Fruit fly (Drosophila melanogaster): ENCODE measurements around the gene CG8677.

The CG8677 gene

DNA sequence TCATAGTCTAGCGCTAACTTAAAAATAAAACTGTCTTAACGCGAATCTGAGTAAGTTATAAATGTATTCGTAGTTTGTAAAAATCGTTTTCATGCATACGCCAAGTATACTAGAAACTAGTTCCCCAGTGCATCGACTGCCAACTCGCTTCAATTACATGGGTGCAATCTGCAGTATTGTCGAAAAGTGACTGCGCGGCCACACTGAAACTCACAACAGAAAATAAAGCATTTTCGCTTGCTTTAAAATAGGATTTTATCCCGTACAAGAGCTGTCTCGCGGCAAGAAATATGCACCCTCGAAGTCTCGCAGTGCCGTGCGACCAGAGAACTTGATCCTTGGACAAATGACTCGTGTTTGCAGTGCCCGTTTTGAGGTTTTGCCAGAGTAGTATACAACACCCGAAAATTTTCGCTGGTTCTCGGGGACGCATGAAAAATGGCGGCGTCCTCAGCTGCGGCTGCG lies at the start of gene CG8677:
CG8677 (plus strand) TSS at position 199 of the 465 bp plus-strand sequence.
- TF ChIP-seq psq (optimal IDR thresholded peaks at IDR 0.05) (no peak), ttk (optimal IDR thresholded peaks at IDR 0.05) (no peak), insv (optimal IDR thresholded peaks at IDR 0.05) (no peak), h (optimal IDR thresholded peaks at IDR 0.05) (no peak), Sin3A (optimal IDR thresholded peaks at IDR 0.05) (no peak), Myc (optimal IDR thresholded peaks at IDR 0.05) (no peak)

DNA sequence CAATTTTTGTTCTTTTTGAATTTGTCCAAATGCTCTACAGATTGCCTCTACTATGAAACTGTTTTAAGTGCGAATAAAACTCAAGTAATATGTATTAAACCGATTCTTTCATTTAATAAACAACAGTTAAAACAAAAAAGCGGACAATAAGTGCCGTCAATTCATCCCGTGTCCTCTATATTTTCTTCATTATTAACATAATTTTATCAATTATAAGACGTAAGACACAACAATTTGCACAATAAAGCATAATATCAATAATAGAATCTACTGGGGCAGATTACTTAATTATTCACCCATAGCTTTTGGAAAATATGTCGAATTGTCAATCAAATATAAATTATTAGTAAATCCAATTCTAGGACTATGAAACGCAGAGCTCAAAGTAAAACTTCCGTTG lies 48.2 kb upstream of the CG8677 start, which contains the start of gene CG31627:
CG31627 (plus strand) TSS at position 301 of the 400 bp plus-strand sequence.
- TF ChIP-seq h (optimal IDR thresholded peaks at IDR 0.05) (no peak), Myc (optimal IDR thresholded peaks at IDR 0.05) (no peak), psq (optimal IDR thresholded peaks at IDR 0.05) (no peak), insv (optimal IDR thresholded peaks at IDR 0.05) (no peak), ttk (optimal IDR thresholded peaks at IDR 0.05) (no peak), Sin3A (optimal IDR thresholded peaks at IDR 0.05) (no peak)

dm6 chr2L:21178436-21179216 lies 42.5 kb upstream of the CG8677 start:
- TF ChIP-seq Myc (optimal IDR thresholded peaks at IDR 0.05) (no peak), insv (optimal IDR thresholded peaks at IDR 0.05) (no peak), Sin3A (optimal IDR thresholded peaks at IDR 0.05) (no peak), psq (optimal IDR thresholded peaks at IDR 0.05) (no peak), h (optimal IDR thresholded peaks at IDR 0.05) (no peak), ttk (optimal IDR thresholded peaks at IDR 0.05) (no peak)

- TF ChIP-seq psq (optimal IDR thresholded peaks at IDR 0.05) = no peak
- no peak for TF ChIP-seq Myc (optimal IDR thresholded peaks at IDR 0.05)
- no peak for TF ChIP-seq Sin3A (optimal IDR thresholded peaks at IDR 0.05)
- TF ChIP-seq insv (optimal IDR thresholded peaks at IDR 0.05) = no peak
- TF ChIP-seq ttk (optimal IDR thresholded peaks at IDR 0.05) = no peak
- no peak for TF ChIP-seq h (optimal IDR thresholded peaks at IDR 0.05)
These were observed 41.9 kb upstream of the CG8677 start for dm6 chr2L:21179217-21179520.

- no peak for TF ChIP-seq Sin3A (optimal IDR thresholded peaks at IDR 0.05)
- no peak for TF ChIP-seq h (optimal IDR thresholded peaks at IDR 0.05)
- TF ChIP-seq Myc (optimal IDR thresholded peaks at IDR 0.05) = no peak
- TF ChIP-seq insv (optimal IDR thresholded peaks at IDR 0.05) = no peak
- no peak for TF ChIP-seq psq (optimal IDR thresholded peaks at IDR 0.05)
- no peak for TF ChIP-seq ttk (optimal IDR thresholded peaks at IDR 0.05)
These were observed 41.5 kb upstream of the CG8677 start, which contains the start of the genes bur and Mcm10 for dm6 chr2L:21179615-21180031. TSS of gene bur (minus strand) at chr2L:21179683. TSS of gene Mcm10 (plus strand) at chr2L:21179933.

DNA sequence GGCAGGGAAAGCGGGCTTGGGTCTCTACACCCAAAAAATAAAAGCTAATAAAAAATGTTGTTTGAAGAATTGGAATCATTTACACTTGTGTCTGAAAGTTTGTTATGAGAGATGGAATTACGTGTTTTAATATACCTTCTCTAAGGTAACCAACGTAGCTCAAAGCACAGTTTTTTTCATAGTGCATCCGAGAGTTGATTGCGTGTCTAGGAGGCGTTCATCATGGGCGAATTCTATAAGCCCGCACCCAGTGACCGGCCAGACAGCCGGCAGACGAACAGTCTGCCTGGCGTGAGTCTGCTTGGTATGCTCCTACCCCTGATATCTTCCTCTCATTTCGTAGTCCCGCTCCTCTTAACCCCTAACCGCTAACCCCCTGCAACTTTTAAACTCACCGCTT lies 33.4 kb upstream of the CG8677 start:
- TF ChIP-seq ttk (optimal IDR thresholded peaks at IDR 0.05) (no peak), h (optimal IDR thresholded peaks at IDR 0.05) (no peak), Myc (optimal IDR thresholded peaks at IDR 0.05) (no peak), insv (optimal IDR thresholded peaks at IDR 0.05) (no peak), Sin3A (optimal IDR thresholded peaks at IDR 0.05) (no peak), psq (optimal IDR thresholded peaks at IDR 0.05) (no peak)

DNA sequence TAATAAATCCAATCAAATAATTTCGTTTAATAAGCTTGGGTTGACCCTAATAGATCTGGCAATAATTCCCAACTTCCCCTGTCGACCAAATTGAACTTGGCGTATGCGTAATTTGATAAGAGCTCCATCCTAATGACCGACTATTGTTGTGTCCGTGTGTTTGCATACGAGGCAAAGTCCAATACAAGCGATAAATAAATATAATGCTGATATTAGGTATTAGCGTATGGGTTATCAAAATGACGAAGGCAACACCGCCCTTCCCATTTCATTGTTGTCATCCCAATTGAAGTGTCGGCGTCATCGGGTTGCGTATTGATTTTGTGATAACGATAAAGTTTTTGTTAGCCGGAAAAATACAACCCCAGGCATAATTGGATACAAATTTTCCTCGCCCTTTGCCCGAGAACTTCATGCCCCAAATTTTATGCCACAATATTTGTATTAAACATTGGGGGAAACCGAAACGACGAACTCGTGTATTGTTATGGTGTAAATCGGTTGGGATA lies 31.8 kb upstream of the CG8677 start:
- TF ChIP-seq Myc (optimal IDR thresholded peaks at IDR 0.05) (no peak), h (optimal IDR thresholded peaks at IDR 0.05) (no peak), ttk (optimal IDR thresholded peaks at IDR 0.05) (no peak), psq (optimal IDR thresholded peaks at IDR 0.05) (no peak), insv (optimal IDR thresholded peaks at IDR 0.05) (no peak), Sin3A (optimal IDR thresholded peaks at IDR 0.05) (no peak)

DNA sequence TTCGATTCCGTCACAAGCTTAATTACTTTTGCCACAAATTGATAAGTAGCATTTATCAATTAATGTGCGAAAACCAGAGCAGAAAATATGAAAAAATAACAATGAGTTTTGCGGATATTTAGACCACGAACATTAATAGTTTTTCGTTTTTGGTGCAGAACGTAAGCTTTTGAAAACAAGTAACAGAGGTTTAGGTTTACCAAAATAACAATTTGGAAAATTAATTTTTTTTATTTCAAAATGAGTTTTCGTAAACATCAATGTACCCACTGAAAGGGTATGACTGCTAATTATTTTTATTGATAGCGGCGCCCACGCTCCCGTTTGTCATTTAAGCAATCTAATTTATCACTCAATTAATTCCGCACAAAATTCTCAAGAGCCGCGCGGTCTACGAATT lies 25.8 kb upstream of the CG8677 start:
- no peak for TF ChIP-seq Sin3A (optimal IDR thresholded peaks at IDR 0.05)
- TF ChIP-seq ttk (optimal IDR thresholded peaks at IDR 0.05) = no peak
- TF ChIP-seq insv (optimal IDR thresholded peaks at IDR 0.05) = no peak
- no peak for TF ChIP-seq Myc (optimal IDR thresholded peaks at IDR 0.05)
- no peak for TF ChIP-seq psq (optimal IDR thresholded peaks at IDR 0.05)
- no peak for TF ChIP-seq h (optimal IDR thresholded peaks at IDR 0.05)

DNA sequence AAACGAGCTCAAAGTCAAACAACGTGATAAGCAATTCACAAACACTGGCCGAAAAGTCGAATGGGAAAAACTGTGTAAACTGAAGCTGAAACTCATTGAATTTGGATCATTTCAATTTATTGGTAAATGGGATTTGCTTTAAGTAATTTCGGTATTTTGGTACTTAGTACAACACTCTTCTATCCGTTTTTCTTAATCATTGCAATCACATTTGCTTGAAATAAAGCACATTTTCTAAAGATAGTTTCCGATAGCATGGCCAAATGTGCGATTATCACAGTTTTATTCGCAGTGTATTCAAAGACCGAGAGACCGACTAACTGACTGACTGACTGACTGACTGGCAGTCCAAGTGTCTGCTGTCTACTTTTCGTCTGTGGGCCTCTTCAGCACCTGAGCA lies 24.6 kb upstream of the CG8677 start:
- no peak for TF ChIP-seq Myc (optimal IDR thresholded peaks at IDR 0.05)
- TF ChIP-seq ttk (optimal IDR thresholded peaks at IDR 0.05) = no peak
- TF ChIP-seq Sin3A (optimal IDR thresholded peaks at IDR 0.05) = no peak
- no peak for TF ChIP-seq h (optimal IDR thresholded peaks at IDR 0.05)
- TF ChIP-seq psq (optimal IDR thresholded peaks at IDR 0.05) = no peak
- no peak for TF ChIP-seq insv (optimal IDR thresholded peaks at IDR 0.05)

DNA sequence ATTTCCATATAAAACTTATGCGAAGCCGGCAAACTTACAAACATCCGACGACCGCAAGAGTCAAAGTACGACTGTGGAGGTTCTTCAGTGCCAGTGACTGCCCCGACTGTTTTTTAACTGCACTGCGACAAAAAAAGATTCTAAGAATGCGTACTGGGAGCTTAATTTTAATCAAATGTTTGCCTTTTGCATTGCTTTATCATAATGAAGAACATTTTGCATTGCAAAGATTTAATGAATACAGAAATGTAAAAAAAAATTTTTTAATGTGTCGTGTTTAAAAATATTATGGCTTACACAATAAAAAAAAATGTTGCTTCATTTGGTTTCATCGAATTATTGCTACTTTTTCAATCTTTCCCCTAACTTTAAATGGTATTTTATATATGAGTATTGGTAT lies 23.9 kb upstream of the CG8677 start:
- TF ChIP-seq Myc (optimal IDR thresholded peaks at IDR 0.05) = no peak
- TF ChIP-seq Sin3A (optimal IDR thresholded peaks at IDR 0.05) = no peak
- TF ChIP-seq ttk (optimal IDR thresholded peaks at IDR 0.05) = no peak
- no peak for TF ChIP-seq h (optimal IDR thresholded peaks at IDR 0.05)
- no peak for TF ChIP-seq psq (optimal IDR thresholded peaks at IDR 0.05)
- no peak for TF ChIP-seq insv (optimal IDR thresholded peaks at IDR 0.05)

DNA sequence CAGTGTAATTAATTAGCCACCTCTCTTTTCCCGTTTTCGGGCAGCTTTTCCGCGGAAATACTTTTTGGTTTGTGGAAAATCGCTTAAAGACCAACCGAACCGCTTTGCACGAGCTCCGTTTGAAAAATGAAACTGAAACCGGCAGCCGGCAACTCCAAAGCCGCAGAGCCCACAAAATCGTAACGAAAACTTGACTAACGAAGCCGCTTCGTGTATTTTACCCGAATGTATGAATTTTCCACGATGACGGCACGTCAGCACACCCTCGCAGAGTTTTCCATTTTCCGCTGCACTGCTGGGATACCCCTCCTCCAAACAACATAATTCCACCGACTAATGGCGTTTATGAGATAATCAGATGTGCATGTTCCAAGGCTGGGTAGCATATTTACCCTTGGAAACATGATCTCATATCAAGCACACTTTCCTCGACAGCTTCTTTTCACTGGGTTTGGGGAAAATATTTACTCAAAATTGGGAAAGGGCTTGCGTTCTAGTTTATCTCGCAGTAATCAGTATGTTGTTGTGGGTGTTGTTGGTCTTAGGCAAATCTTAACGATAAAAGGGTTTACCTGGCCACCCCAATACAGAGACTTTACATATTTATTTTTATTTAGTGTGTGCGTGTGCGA lies 22.4 kb upstream of the CG8677 start, which contains the start of gene Ret:
Ret (minus strand) TSS at position 130 of the 632 bp plus-strand sequence.
- no peak for TF ChIP-seq h (optimal IDR thresholded peaks at IDR 0.05)
- TF ChIP-seq ttk (optimal IDR thresholded peaks at IDR 0.05) = no peak
- TF ChIP-seq Myc (optimal IDR thresholded peaks at IDR 0.05) = no peak
- TF ChIP-seq insv (optimal IDR thresholded peaks at IDR 0.05) = no peak
- no peak for TF ChIP-seq psq (optimal IDR thresholded peaks at IDR 0.05)
- no peak for TF ChIP-seq Sin3A (optimal IDR thresholded peaks at IDR 0.05)

dm6 chr2L:21200275-21200674 lies 20.8 kb upstream of the CG8677 start, which contains the start of gene CG31624:
TSS of gene CG31624 (minus strand) at chr2L:21200375.
- TF ChIP-seq ttk (optimal IDR thresholded peaks at IDR 0.05) (no peak), Myc (optimal IDR thresholded peaks at IDR 0.05) (no peak), insv (optimal IDR thresholded peaks at IDR 0.05) (no peak), Sin3A (optimal IDR thresholded peaks at IDR 0.05) (no peak), psq (optimal IDR thresholded peaks at IDR 0.05) (no peak), h (optimal IDR thresholded peaks at IDR 0.05) (no peak)
